Worm (Caenorhabditis elegans) whole organism, L2 larva: ENCODE data around the gene let-756.

Experiments
- blmp-1 ChIP-seq: sonication (generic microtip); optimal IDR thresholded peaks from 2 replicates; lab custom pipeline; 2017; ENCODE audit warnings: missing genetic modification characterization, mild to moderate bottlenecking, missing compliant biosample characterization, antibody characterized with exemption, moderate library complexity; ENCODE audit not compliant: insufficient read depth
- ceh-82 ChIP-seq: fragments of 150-350 bp; optimal IDR thresholded peaks from 2 replicates; lab custom pipeline; 2014; ENCODE audit warnings: missing biosample characterization, missing genetic modification characterization
- mdl-1 ChIP-seq, 2 experiments: fragments of 150-350 bp in 1 of 2; sonication (generic microtip) in 1 of 2; optimal IDR thresholded peaks; 2 replicates each; lab custom pipeline; 2017; ENCODE audit warnings: missing biosample characterization in 2 of 2, missing genetic modification characterization in 2 of 2
- nhr-237 ChIP-seq: fragments of 150-350 bp; optimal IDR thresholded peaks from 2 replicates; lab custom pipeline; 2014; ENCODE audit warnings: missing biosample characterization, missing genetic modification characterization
- unc-39 ChIP-seq: fragments of 150-350 bp; optimal IDR thresholded peaks from 2 replicates; lab custom pipeline; 2014; ENCODE audit warnings: missing biosample characterization, missing genetic modification characterization
- unc-62 ChIP-seq: fragments of 150-350 bp; optimal IDR thresholded peaks from 2 replicates; lab custom pipeline; 2014; ENCODE audit warnings: missing biosample characterization, missing genetic modification reagents, missing genetic modification characterization
- zag-1 ChIP-seq: fragments of 150-350 bp; optimal IDR thresholded peaks from 2 replicates; lab custom pipeline; 2014; ENCODE audit warnings: missing biosample characterization, missing genetic modification characterization
- ztf-1 ChIP-seq: fragments of 200-800 bp; sonication (Bioruptor generic); conservative IDR thresholded peaks from 2 replicates; pipeline ENCODE4 v1.3.6; 2022; ENCODE audit warnings: missing genetic modification characterization, missing compliant biosample characterization

- TF ChIP-seq nhr-237 (tag; lab: Kevin White, UChicago) (no peak), ceh-82 (tag; lab: Kevin White, UChicago) (no peak), unc-62 (GFP tag; lab: Kevin White, UChicago) (no peak), mdl-1 (tag; optimal IDR thresholded peaks at IDR 0.05; lab: Kevin White, UChicago) (peak in 1 of 2 experiments; percentile 20), blmp-1 (tag; lab: Kevin White, UChicago) (no peak), unc-39 (no peak), ztf-1 (GFP tag; lab: Robert Waterston, UW) (no peak), zag-1 (no peak)
Measured at ce11 chrIII:6420201-6420600, 13.3 kb downstream of the let-756 start.
